Fruit fly (Drosophila melanogaster) whole organism, embryonic: ENCODE data around the gene Snm1.
A peak's percentile ranks its signal among the peaks of the same experiment; 100 is the strongest.

ENCODE experiments used
- Antp ChIP-seq: fragments of 200-800 bp; sonication (Bioruptor generic); optimal IDR thresholded peaks from 3 replicates; lab custom pipeline; 2016; ENCODE audit warnings: missing biosample characterization, missing genetic modification characterization
- Awh ChIP-seq: fragments of 200-800 bp; sonication (Bioruptor generic); IDR thresholded peaks from 2 replicates; pipeline ENCODE4, ENCODE4 v1.3.6; 2022; ENCODE audit warnings: missing biosample characterization, missing genetic modification characterization
- C15 ChIP-seq: fragments of 200-800 bp; sonication (Bioruptor generic); IDR thresholded peaks from 3 replicates; pipeline ENCODE4 v1.3.6; 2022; ENCODE audit warnings: missing biosample characterization, missing genetic modification characterization
- CG10209 ChIP-seq: fragments of 200-800 bp; sonication (Bioruptor generic); optimal IDR thresholded peaks from 3 replicates; lab custom pipeline; 2017; ENCODE audit warnings: missing biosample characterization, mild to moderate bottlenecking, missing genetic modification characterization, missing genetic modification reagents
- CG12071 ChIP-seq: fragments of 200-800 bp; sonication (Bioruptor generic); optimal IDR thresholded peaks from 3 replicates; lab custom pipeline; 2018; ENCODE audit warnings: missing biosample characterization, mild to moderate bottlenecking, missing genetic modification characterization
- CG17361 ChIP-seq: fragments of 200-800 bp; sonication (Bioruptor generic); IDR thresholded peaks from 3 replicates; pipeline ENCODE4 v1.3.6; 2022; ENCODE audit warnings: missing biosample characterization, missing genetic modification characterization
- CG17385 ChIP-seq: fragments of 200-800 bp; sonication (Bioruptor generic); optimal IDR thresholded peaks from 3 replicates; lab custom pipeline; 2018; ENCODE audit warnings: missing biosample characterization, mild to moderate bottlenecking, missing genetic modification characterization
- CG18011 ChIP-seq: fragments of 200-800 bp; sonication (Bioruptor generic); optimal IDR thresholded peaks from 2 replicates; lab custom pipeline; 2017; ENCODE audit warnings: missing biosample characterization, missing genetic modification characterization, mild to moderate bottlenecking, moderate library complexity, missing genotype
- CG18476 ChIP-seq: fragments of 200-800 bp; sonication (Bioruptor generic); optimal IDR thresholded peaks from 2 replicates; lab custom pipeline; 2016; ENCODE audit warnings: missing biosample characterization, mild to moderate bottlenecking, missing genetic modification characterization
- CG2712 ChIP-seq: fragments of 200-800 bp; optimal IDR thresholded peaks from 3 replicates; lab custom pipeline; 2019; ENCODE audit warnings: missing biosample characterization, mild to moderate bottlenecking, missing genetic modification characterization, moderate library complexity
- CG32767 ChIP-seq: fragments of 200-800 bp; sonication (Bioruptor generic); IDR thresholded peaks from 2 replicates; pipeline ENCODE4 v1.3.6; 2022; ENCODE audit warnings: missing biosample characterization, missing genetic modification characterization
- CG3281 ChIP-seq: fragments of 200-800 bp; sonication (Bioruptor generic); optimal IDR thresholded peaks from 3 replicates; lab custom pipeline; 2017; ENCODE audit warnings: missing biosample characterization, mild to moderate bottlenecking, missing genetic modification characterization
- CG33557 ChIP-seq: fragments of 200-800 bp; sonication (Bioruptor generic); optimal IDR thresholded peaks from 2 replicates; lab custom pipeline; 2019; ENCODE audit warnings: missing biosample characterization, mild to moderate bottlenecking, missing genetic modification characterization, moderate library complexity
- CG4360 ChIP-seq: fragments of 200-800 bp; sonication (Bioruptor generic); IDR thresholded peaks from 2 replicates; pipeline ENCODE4 v1.3.6; 2022; ENCODE audit warnings: missing biosample characterization, missing genetic modification characterization
- CG4854 ChIP-seq: fragments of 200-800 bp; sonication (Bioruptor generic); optimal IDR thresholded peaks from 2 replicates; lab custom pipeline; 2016; ENCODE audit warnings: missing biosample characterization, missing genetic modification characterization, inconsistent platforms
- CG8089 ChIP-seq: fragments of 200-800 bp; sonication (Bioruptor generic); optimal IDR thresholded peaks from 3 replicates; lab custom pipeline; 2016; ENCODE audit warnings: missing biosample characterization, missing genetic modification characterization
- CG8765 ChIP-seq: fragments of 200-800 bp; sonication (Bioruptor generic); IDR thresholded peaks from 2 replicates; pipeline ENCODE4 v1.3.6; 2022; ENCODE audit warnings: missing biosample characterization, missing genetic modification characterization
- CG9876 ChIP-seq: fragments of 200-800 bp; sonication (Bioruptor generic); optimal IDR thresholded peaks from 2 replicates; lab custom pipeline; 2016; ENCODE audit warnings: missing biosample characterization, missing genetic modification characterization
- Dip2 ChIP-seq: fragments of 200-800 bp; sonication (Bioruptor generic); IDR thresholded peaks from 2 replicates; pipeline ENCODE4 v1.3.6; 2022; ENCODE audit warnings: missing biosample characterization, missing genetic modification characterization
- Doc3 ChIP-seq: fragments of 200-800 bp; sonication (Bioruptor generic); IDR thresholded peaks from 3 replicates; pipeline ENCODE4 v1.3.6; 2022; ENCODE audit warnings: missing biosample characterization, missing genetic modification characterization; ENCODE audit not compliant: partially characterized antibody
- Drgx ChIP-seq: fragments of 200-800 bp; sonication (Bioruptor generic); IDR thresholded peaks from 2 replicates; pipeline ENCODE4 v1.3.6; 2022; ENCODE audit warnings: missing biosample characterization, missing genetic modification characterization
- GATAe ChIP-seq: fragments of 200-800 bp; sonication (Bioruptor generic); conservative IDR thresholded peaks from 2 replicates; pipeline ENCODE4 v1.3.6; 2022; ENCODE audit warnings: missing biosample characterization, missing genetic modification characterization
- Hr39 ChIP-seq: fragments of >200 bp; optimal IDR thresholded peaks from 2 replicates; lab custom pipeline; 2017
- Myb ChIP-seq: fragments of 200-800 bp; sonication (Bioruptor generic); optimal IDR thresholded peaks from 2 replicates; lab custom pipeline; 2016; ENCODE audit warnings: missing biosample characterization, missing genetic modification characterization
- NC2β ChIP-seq: fragments of 200-800 bp; sonication (Bioruptor generic); optimal IDR thresholded peaks from 2 replicates; lab custom pipeline; 2016; ENCODE audit warnings: missing biosample characterization, missing genetic modification characterization
- Oaz ChIP-seq: fragments of 200-800 bp; sonication (Bioruptor generic); IDR thresholded peaks from 2 replicates; pipeline ENCODE4 v1.3.6; 2022; ENCODE audit warnings: missing biosample characterization, missing genetic modification characterization
- Opbp ChIP-seq: fragments of 200-800 bp; sonication (Bioruptor generic); IDR thresholded peaks from 3 replicates; pipeline ENCODE4 v1.3.6; 2022; ENCODE audit warnings: missing biosample characterization, missing genetic modification characterization; ENCODE audit not compliant: partially characterized antibody
- Sry-β ChIP-seq: fragments of 200-800 bp; sonication (Bioruptor generic); optimal IDR thresholded peaks from 2 replicates; lab custom pipeline; 2018; ENCODE audit warnings: missing biosample characterization, mild to moderate bottlenecking, missing genetic modification characterization, moderate library complexity
- Taf1 ChIP-seq: fragments of 200-800 bp; sonication (Bioruptor generic); IDR thresholded peaks from 2 replicates; pipeline ENCODE4 v1.3.6; 2022; ENCODE audit warnings: missing biosample characterization, missing genetic modification characterization
- Tbp ChIP-seq: fragments of >200 bp; optimal IDR thresholded peaks from 2 replicates; lab custom pipeline; 2018; ENCODE audit warnings: missing biosample characterization, missing genetic modification characterization
- amos ChIP-seq: fragments of 200-800 bp; sonication (Bioruptor generic); IDR thresholded peaks from 2 replicates; pipeline ENCODE4 v1.3.6; 2022; ENCODE audit warnings: missing biosample characterization, missing genetic modification characterization; ENCODE audit not compliant: partially characterized antibody
- bcd ChIP-seq: fragments of 200-800 bp; sonication (Bioruptor generic); optimal IDR thresholded peaks from 2 replicates; lab custom pipeline; 2017; ENCODE audit warnings: missing biosample characterization, mild to moderate bottlenecking, missing genetic modification characterization
- bsh ChIP-seq, 2 experiments: fragments of 200-800 bp; sonication (Bioruptor generic); optimal IDR thresholded peaks; 2 replicates each; lab custom pipeline; 2017 to 2018; ENCODE audit warnings: mild to moderate bottlenecking in 2 of 2, missing biosample characterization in 2 of 2, missing genetic modification characterization in 2 of 2, moderate library complexity in 1 of 2
- btn ChIP-seq: fragments of 200-800 bp; sonication (Bioruptor generic); optimal IDR thresholded peaks from 2 replicates; lab custom pipeline; 2016; ENCODE audit warnings: missing biosample characterization, missing genetic modification characterization
- cas ChIP-seq: fragments of 200-800 bp; sonication (Bioruptor generic); IDR thresholded peaks from 2 replicates; pipeline ENCODE4 v1.3.6; 2022; ENCODE audit warnings: missing biosample characterization, missing genetic modification characterization
- ci ChIP-seq: fragments of 200-800 bp; sonication (Bioruptor generic); IDR thresholded peaks from 3 replicates; pipeline ENCODE4 v1.3.6; 2022; ENCODE audit warnings: missing biosample characterization, missing genetic modification characterization
- dm ChIP-seq: fragments of 200-800 bp; sonication (Bioruptor generic); optimal IDR thresholded peaks from 3 replicates; lab custom pipeline; 2016; ENCODE audit warnings: missing biosample characterization, missing genetic modification characterization
- ham ChIP-seq: fragments of 200-800 bp; sonication (Bioruptor generic); IDR thresholded peaks from 2 replicates; pipeline ENCODE4 v1.3.6; 2022; ENCODE audit warnings: missing biosample characterization, missing genetic modification characterization
- hbn ChIP-seq: fragments of 200-800 bp; sonication (Bioruptor generic); IDR thresholded peaks from 2 replicates; pipeline ENCODE4 v1.3.6; 2022; ENCODE audit warnings: missing biosample characterization, missing genetic modification characterization; ENCODE audit not compliant: partially characterized antibody
- insv ChIP-seq, 2 experiments: fragments of 200-800 bp; sonication (Bioruptor generic); optimal IDR thresholded peaks; 3 replicates each; lab custom pipeline; 2016 to 2018; ENCODE audit warnings: missing biosample characterization in 2 of 2, missing genetic modification characterization in 2 of 2
- kni ChIP-seq: fragments of 200-800 bp; sonication (Bioruptor generic); optimal IDR thresholded peaks from 3 replicates; lab custom pipeline; 2017; ENCODE audit warnings: mild to moderate bottlenecking, missing biosample characterization, missing genetic modification reagents, missing genetic modification characterization
- nerfin-1 ChIP-seq: fragments of 200-800 bp; sonication (Bioruptor generic); optimal IDR thresholded peaks from 3 replicates; lab custom pipeline; 2019; ENCODE audit warnings: missing biosample characterization, mild to moderate bottlenecking, missing genetic modification characterization, moderate library complexity
- nerfin-2 ChIP-seq: fragments of 200-800 bp; sonication (Bioruptor generic); IDR thresholded peaks from 2 replicates; pipeline ENCODE4 v1.3.6; 2022; ENCODE audit warnings: missing biosample characterization, missing genetic modification characterization; ENCODE audit not compliant: partially characterized antibody
- otp ChIP-seq: fragments of 200-800 bp; sonication (Bioruptor generic); IDR thresholded peaks from 3 replicates; pipeline ENCODE4, ENCODE4 v1.3.6; 2022; ENCODE audit warnings: missing biosample characterization, missing genetic modification characterization
- pho ChIP-seq: fragments of 200-800 bp; sonication (Bioruptor generic); optimal IDR thresholded peaks from 2 replicates; lab custom pipeline; 2016; ENCODE audit warnings: missing biosample characterization, missing genetic modification characterization
- pzg ChIP-seq: fragments of 200-800 bp; sonication (Bioruptor generic); optimal IDR thresholded peaks from 3 replicates; lab custom pipeline; 2018; ENCODE audit warnings: missing biosample characterization, mild to moderate bottlenecking, missing genetic modification characterization, moderate library complexity
- shn ChIP-seq: fragments of 200-800 bp; sonication (Bioruptor generic); optimal IDR thresholded peaks from 3 replicates; lab custom pipeline; 2016; ENCODE audit warnings: missing biosample characterization, missing genetic modification characterization
- so ChIP-seq: fragments of 200-800 bp; sonication (Bioruptor generic); IDR thresholded peaks from 3 replicates; pipeline ENCODE4 v1.3.6; 2022; ENCODE audit warnings: missing biosample characterization, missing genetic modification characterization
- tgo ChIP-seq: fragments of 200-800 bp; sonication (Bioruptor generic); IDR thresholded peaks from 3 replicates; pipeline ENCODE4 v1.3.6; 2022; ENCODE audit warnings: missing biosample characterization, missing genetic modification characterization
- tio ChIP-seq: fragments of 200-800 bp; sonication (Bioruptor generic); optimal IDR thresholded peaks from 2 replicates; lab custom pipeline; 2017; ENCODE audit warnings: missing biosample characterization, missing genetic modification characterization, inconsistent platforms
- zf30C ChIP-seq: fragments of 200-800 bp; sonication (Bioruptor generic); optimal IDR thresholded peaks from 3 replicates; lab custom pipeline; 2018; ENCODE audit warnings: missing biosample characterization, mild to moderate bottlenecking, missing genetic modification characterization
- zfh2 ChIP-seq: fragments of 200-800 bp; sonication (Bioruptor generic); optimal IDR thresholded peaks from 2 replicates; lab custom pipeline; 2016; ENCODE audit warnings: missing biosample characterization, missing genetic modification characterization

Gene Snm1

dm6 chr3R:5564775-5565190 lies 9.9 kb downstream of the Snm1 start, which contains the start of the genes CG14671 and CG12746 (continued):
- TF ChIP-seq kni (peak; percentile 21), CG4854 (no peak), Myb (GFP tag; lab: Kevin White, UChicago) (peak; percentile 84), btn (GFP tag; lab: Kevin White, UChicago) (no peak), Oaz (GFP tag; lab: Robert Waterston, UW) (no peak), Dip2 (GFP tag; lab: Robert Waterston, UW) (no peak), C15 (GFP tag; lab: Robert Waterston, UW) (no peak), otp (GFP tag; lab: Robert Waterston, UW) (0 out of 3 replicates have a peak, but pooled peaks have one; percentile 7), bsh (GFP tag; optimal IDR thresholded peaks at IDR 0.05; lab: Kevin White, UChicago) (no peak), nerfin-2 (GFP tag; lab: Robert Waterston, UW) (peak; percentile 36; the same call in 1 of the 2 replicates), CG18476 (no peak), Taf1 (no peak), CG4360 (peak; percentile 48), pzg (GFP tag; lab: Kevin White, UChicago) (peak; percentile 63), Drgx (GFP tag; lab: Robert Waterston, UW) (no peak), Doc3 (GFP tag; lab: Robert Waterston, UW) (no peak), CG3281 (GFP tag; lab: Kevin White, UChicago) (peak; percentile 99), hbn (GFP tag; lab: Robert Waterston, UW) (0 out of 2 replicates have a peak, but pooled peaks have one; percentile 24), GATAe (GFP tag; lab: Robert Waterston, UW) (no peak), CG33557 (GFP tag; lab: Kevin White, UChicago) (no peak), tgo (GFP tag; lab: Robert Waterston, UW) (no peak), tio (GFP tag; lab: Kevin White, UChicago) (no peak), zfh2 (GFP tag; lab: Kevin White, UChicago) (no peak), CG18011 (GFP tag; lab: Kevin White, UChicago) (no peak), dm (GFP tag; lab: Kevin White, UChicago) (peak; percentile 19), CG12071 (no peak), cas (GFP tag; lab: Robert Waterston, UW) (no peak), NC2β (GFP tag; lab: Kevin White, UChicago) (no peak), pho (GFP tag; lab: Kevin White, UChicago) (no peak), bcd (GFP tag; lab: Kevin White, UChicago) (no peak), so (GFP tag; lab: Robert Waterston, UW) (no peak)

dm6 chr3R:5565623-5566022 lies 10.7 kb downstream of the Snm1 start:
- TF ChIP-seq tio (GFP tag; lab: Kevin White, UChicago) (no peak), Hr39 (lab: Kevin White, UChicago) (no peak), Opbp (GFP tag; lab: Robert Waterston, UW) (no peak), CG17361 (peak; percentile 79), CG9876 (peak; percentile 6), Tbp (GFP tag; lab: Kevin White, UChicago) (no peak), zf30C (GFP tag; lab: Kevin White, UChicago) (peak; percentile 80), Sry-β (GFP tag; lab: Kevin White, UChicago) (no peak), Awh (GFP tag; lab: Robert Waterston, UW) (peak; percentile 85), Antp (GFP tag; lab: Kevin White, UChicago) (peak; percentile 70), ci (GFP tag; lab: Robert Waterston, UW) (peak; percentile 96), shn (GFP tag; lab: Kevin White, UChicago) (peak; percentile 71), CG32767 (peak; percentile 67; the same call in 1 of the 2 replicates), ham (GFP tag; lab: Robert Waterston, UW) (no peak), CG8765 (0 out of 2 replicates have a peak, but pooled peaks have one; percentile 29), CG8089 (GFP tag; lab: Kevin White, UChicago) (peak; percentile 53), CG10209 (GFP tag; lab: Kevin White, UChicago) (peak; percentile 82), insv (GFP tag; optimal IDR thresholded peaks at IDR 0.05; lab: Kevin White, UChicago) (no peak), Doc3 (GFP tag; lab: Robert Waterston, UW) (no peak), nerfin-1 (tag; lab: Kevin White, UChicago) (peak; percentile 60), amos (GFP tag; lab: Robert Waterston, UW) (no peak), CG2712 (tag; lab: Kevin White, UChicago) (peak; percentile 77), CG17385 (GFP tag; lab: Kevin White, UChicago) (peak; percentile 83)
